Worm (Caenorhabditis elegans): ENCODE results near the gene mdl-1.

mdl-1 gene

ce11 chrX:6729593-6729992 lies 12.6 kb upstream of the mdl-1 start, which contains the start of gene K11G12.6:
Gene K11G12.6 (minus strand): TSS chrX:6729657.
- TF ChIP-seq F49E8.2 (tag; optimal IDR thresholded peaks at IDR 0.05; ENCODE audit: insufficient read depth) (no peak), mcd-1 (GFP tag; IDR thresholded peaks at IDR 0.05) (peak; percentile 60)

ce11 chrX:6733201-6733600 lies 8.9 kb upstream of the mdl-1 start, which contains the start of gene R03E9.2:
Gene R03E9.2 (minus strand): TSS chrX:6733301.
- no peak for TF ChIP-seq ceh-58 (GFP tag; IDR thresholded peaks at IDR 0.05)
- TF ChIP-seq F23B12.7 (tag; optimal IDR thresholded peaks at IDR 0.05; ENCODE audit: insufficient read depth): no peak
- no peak for TF ChIP-seq T26A5.8 (tag; optimal IDR thresholded peaks at IDR 0.05)
- TF ChIP-seq him-1 (tag; optimal IDR thresholded peaks at IDR 0.05): no peak
- no peak for TF ChIP-seq tlf-1 (GFP tag; optimal IDR thresholded peaks at IDR 0.05)
- no peak for TF ChIP-seq efl-1 (GFP tag; optimal IDR thresholded peaks at IDR 0.05)
- no peak for TF ChIP-seq lin-40 (tag; optimal IDR thresholded peaks at IDR 0.05)
- TF ChIP-seq zim-3 (tag; optimal IDR thresholded peaks at IDR 0.05): no peak
- no peak for TF ChIP-seq F22D6.2 (tag; optimal IDR thresholded peaks at IDR 0.05)
- no peak for TF ChIP-seq B0336.3 (GFP tag; IDR thresholded peaks at IDR 0.05)
- TF ChIP-seq B0261.1 (tag; optimal IDR thresholded peaks at IDR 0.05): no peak
- no peak for TF ChIP-seq hmg-1.2 (GFP tag; IDR thresholded peaks at IDR 0.05)
- no peak for TF ChIP-seq snpc-1.3 (tag; optimal IDR thresholded peaks at IDR 0.05; ENCODE audit: insufficient read depth)
- TF ChIP-seq pha-4 (tag; optimal IDR thresholded peaks at IDR 0.05): no peak
- TF ChIP-seq madf-10 (tag; optimal IDR thresholded peaks at IDR 0.05): no peak
- TF ChIP-seq pbrm-1 (GFP tag; IDR thresholded peaks at IDR 0.05): no peak
- TF ChIP-seq attf-5 (GFP tag; optimal IDR thresholded peaks at IDR 0.05): no peak
- no peak for TF ChIP-seq cebp-1 (GFP tag; IDR thresholded peaks at IDR 0.05)
- TF ChIP-seq cebp-1 (tag; optimal IDR thresholded peaks at IDR 0.05): no peak
- TF ChIP-seq ztf-6 (GFP tag; IDR thresholded peaks at IDR 0.05): no peak

- TF ChIP-seq Y53F4B.3 (GFP tag; IDR thresholded peaks at IDR 0.05) (no peak), aptf-3 (GFP tag; IDR thresholded peaks at IDR 0.05) (no peak), Y67H2A.10 (GFP tag; conservative IDR thresholded peaks at IDR 0.05) (no peak), ceh-27 (GFP tag; optimal IDR thresholded peaks at IDR 0.05) (peak; percentile 62), lir-1 (GFP tag; conservative IDR thresholded peaks at IDR 0.05) (no peak), athp-1 (tag; optimal IDR thresholded peaks at IDR 0.05) (no peak), attf-3 (GFP tag; conservative IDR thresholded peaks at IDR 0.05) (no peak), fkh-3 (tag; optimal IDR thresholded peaks at IDR 0.05) (no peak), sdz-38 (tag; optimal IDR thresholded peaks at IDR 0.05) (no peak), ztf-26 (tag; optimal IDR thresholded peaks at IDR 0.05) (no peak), Y56A3A.18 (GFP tag; IDR thresholded peaks at IDR 0.05) (no peak), K11D2.4 (GFP tag; IDR thresholded peaks at IDR 0.05) (0 out of 2 replicates have a peak, but pooled peaks have one; percentile 38), ccch-3 (GFP tag; optimal IDR thresholded peaks at IDR 0.05) (no peak), hmg-1.2 (GFP tag; IDR thresholded peaks at IDR 0.05) (no peak), bed-2 (GFP tag; IDR thresholded peaks at IDR 0.05) (no peak), unc-130 (GFP tag; optimal IDR thresholded peaks at IDR 0.05) (no peak), bed-1 (GFP tag; IDR thresholded peaks at IDR 0.05) (no peak), cebp-1 (GFP tag; IDR thresholded peaks at IDR 0.05) (no peak), cebp-1 (tag; optimal IDR thresholded peaks at IDR 0.05) (peak; percentile 50), hmg-20 (GFP tag; IDR thresholded peaks at IDR 0.05) (no peak), lin-40 (tag; optimal IDR thresholded peaks at IDR 0.05) (peak; percentile 13), madf-8 (GFP tag; conservative IDR thresholded peaks at IDR 0.05) (no peak), mel-28 (tag; optimal IDR thresholded peaks at IDR 0.05; ENCODE audit: borderline replicate concordance) (no peak), nfya-1 (tag; optimal IDR thresholded peaks at IDR 0.05; ENCODE audit: borderline replicate concordance, insufficient read depth) (no peak), cebp-2 (GFP tag; IDR thresholded peaks at IDR 0.05) (no peak), sea-2 (GFP tag; IDR thresholded peaks at IDR 0.05) (no peak), efl-1 (GFP tag; optimal IDR thresholded peaks at IDR 0.05) (no peak), chd-7 (tag; optimal IDR thresholded peaks at IDR 0.05) (no peak), aptf-2 (GFP tag; conservative IDR thresholded peaks at IDR 0.05) (no peak), Y95B8A.8 (GFP tag; IDR thresholded peaks at IDR 0.05) (no peak)
These were observed 6.7 kb upstream of the mdl-1 start for ce11 chrX:6735494-6735893.

Measured in whole organism, young adult.